Worm (Caenorhabditis elegans): ENCODE results near the gene swan-1.

The swan-1 gene

ce11 chrV:13757349-13757748 lies 49.7 kb downstream of the swan-1 start:
- TF ChIP-seq lin-11 (tag; optimal IDR thresholded peaks at IDR 0.05) (no peak), sox-2 (GFP tag; IDR thresholded peaks at IDR 0.05) (no peak), ceh-19 (GFP tag; optimal IDR thresholded peaks at IDR 0.05) (no peak), lim-6 (tag; optimal IDR thresholded peaks at IDR 0.05) (no peak), ceh-48 (tag; optimal IDR thresholded peaks at IDR 0.05) (peak; percentile 22), unc-42 (tag; optimal IDR thresholded peaks at IDR 0.05) (peak; percentile 11), unc-55 (GFP tag; optimal IDR thresholded peaks at IDR 0.05) (peak; percentile 9), pat-9 (tag; optimal IDR thresholded peaks at IDR 0.05) (no peak)

- TF ChIP-seq K02D7.2 (tag; optimal IDR thresholded peaks at IDR 0.05) = no peak
- no peak for TF ChIP-seq che-1 (tag; optimal IDR thresholded peaks at IDR 0.05)
- TF ChIP-seq hlh-6 (tag; optimal IDR thresholded peaks at IDR 0.05) = no peak
- TF ChIP-seq lin-11 (tag; optimal IDR thresholded peaks at IDR 0.05) = no peak
- TF ChIP-seq sdc-2 (tag; optimal IDR thresholded peaks at IDR 0.05) = no peak
- TF ChIP-seq sox-4 (tag; optimal IDR thresholded peaks at IDR 0.05) = no peak
- no peak for TF ChIP-seq ets-4 (tag; optimal IDR thresholded peaks at IDR 0.05)
- no peak for TF ChIP-seq ceh-6 (GFP tag; optimal IDR thresholded peaks at IDR 0.05)
- no peak for TF ChIP-seq ceh-19 (GFP tag; optimal IDR thresholded peaks at IDR 0.05)
- no peak for TF ChIP-seq gmeb-2 (tag; optimal IDR thresholded peaks at IDR 0.05)
- no peak for TF ChIP-seq hlh-8 (tag; optimal IDR thresholded peaks at IDR 0.05)
- TF ChIP-seq unc-86 (tag; optimal IDR thresholded peaks at IDR 0.05) = no peak
- TF ChIP-seq lim-6 (tag; optimal IDR thresholded peaks at IDR 0.05) = no peak
- TF ChIP-seq eyg-1 (tag; optimal IDR thresholded peaks at IDR 0.05) = no peak
- no peak for TF ChIP-seq elt-2 (tag; optimal IDR thresholded peaks at IDR 0.05)
- TF ChIP-seq pha-4 (tag; optimal IDR thresholded peaks at IDR 0.05) = no peak
- no peak for TF ChIP-seq madf-2 (tag; optimal IDR thresholded peaks at IDR 0.05)
- no peak for TF ChIP-seq ttx-3 (tag; optimal IDR thresholded peaks at IDR 0.05)
Measured at ce11 chrV:13756359-13757091, 50.5 kb downstream of the swan-1 start, which contains the start of gene F20G2.2. TSS of gene F20G2.2 (minus strand) at chrV:13756409.
